Worm (Caenorhabditis elegans) whole organism, late embryonic: ENCODE measurements around the gene Y73B6BL.288.

Experiments
- F13H6.1 ChIP-seq: sonication (generic microtip); optimal IDR thresholded peaks from 2 replicates; lab custom pipeline; 2016; ENCODE audit warnings: missing genetic modification characterization, missing compliant biosample characterization
- K09A11.1 ChIP-seq: sonication (generic microtip); optimal IDR thresholded peaks from 2 replicates; lab custom pipeline; 2017; ENCODE audit warnings: antibody characterized with exemption, mild to moderate bottlenecking, missing genetic modification characterization, missing compliant biosample characterization; ENCODE audit not compliant: insufficient read depth
- T23F11.4 ChIP-seq: fragments of 200-800 bp; sonication (Bioruptor generic); optimal IDR thresholded peaks from 2 replicates; lab custom pipeline; 2018; ENCODE audit warnings: mild to moderate bottlenecking, missing genetic modification characterization, missing compliant biosample characterization
- Y22D7AL.16 ChIP-seq: sonication (generic microtip); optimal IDR thresholded peaks from 2 replicates; lab custom pipeline; 2016; ENCODE audit warnings: missing genetic modification characterization, missing compliant biosample characterization
- ahr-1 ChIP-seq: sonication (generic microtip); optimal IDR thresholded peaks from 2 replicates; lab custom pipeline; 2016; ENCODE audit warnings: missing genetic modification characterization, missing compliant biosample characterization
- ama-1 ChIP-seq: fragments of 150-350 bp; optimal IDR thresholded peaks from 2 replicates; lab custom pipeline; 2014
- ceh-14 ChIP-seq: sonication (generic microtip); optimal IDR thresholded peaks from 2 replicates; lab custom pipeline; 2016; ENCODE audit warnings: missing genotype, missing genetic modification characterization, missing compliant biosample characterization
- ceh-18 ChIP-seq: sonication (generic microtip); optimal IDR thresholded peaks from 2 replicates; lab custom pipeline; 2016; ENCODE audit warnings: missing genetic modification characterization, missing compliant biosample characterization
- ceh-19 ChIP-seq: fragments of 200-800 bp; sonication (Bioruptor generic); optimal IDR thresholded peaks from 2 replicates; lab custom pipeline; 2018; ENCODE audit warnings: mild to moderate bottlenecking, missing genetic modification characterization, missing compliant biosample characterization
- ceh-22 ChIP-seq: sonication (generic microtip); optimal IDR thresholded peaks from 2 replicates; lab custom pipeline; 2017; ENCODE audit warnings: missing biosample characterization, missing genetic modification characterization
- ceh-24 ChIP-seq: sonication (generic microtip); optimal IDR thresholded peaks from 2 replicates; lab custom pipeline; 2016; ENCODE audit warnings: mild to moderate bottlenecking, missing genetic modification characterization, missing compliant biosample characterization
- ceh-30 ChIP-seq: fragments of 150-350 bp; optimal IDR thresholded peaks from 2 replicates; lab custom pipeline; 2014; ENCODE audit warnings: missing biosample characterization, missing genetic modification characterization
- ceh-31 ChIP-seq: sonication (generic microtip); optimal IDR thresholded peaks from 2 replicates; lab custom pipeline; 2016; ENCODE audit warnings: missing genetic modification characterization, missing compliant biosample characterization
- ceh-34 ChIP-seq: sonication (generic microtip); optimal IDR thresholded peaks from 2 replicates; lab custom pipeline; 2016; ENCODE audit warnings: mild to moderate bottlenecking, missing genetic modification characterization, missing compliant biosample characterization
- ceh-45 ChIP-seq: fragments of 200-800 bp; sonication (Bioruptor generic); IDR thresholded peaks from 2 replicates; pipeline ENCODE4 v1.3.6; 2022; ENCODE audit warnings: missing genetic modification reagents, missing genetic modification characterization, missing compliant biosample characterization
- dve-1 ChIP-seq: sonication (generic microtip); optimal IDR thresholded peaks from 2 replicates; lab custom pipeline; 2017; ENCODE audit warnings: antibody characterized with exemption, mild to moderate bottlenecking, missing genetic modification characterization, missing compliant biosample characterization
- elt-2 ChIP-seq: sonication (generic microtip); optimal IDR thresholded peaks from 2 replicates; lab custom pipeline; 2016; ENCODE audit warnings: missing genetic modification reagents, missing genetic modification characterization, missing compliant biosample characterization
- ets-4 ChIP-seq: sonication (generic microtip); optimal IDR thresholded peaks from 2 replicates; lab custom pipeline; 2016; ENCODE audit warnings: missing genetic modification characterization, missing compliant biosample characterization
- eyg-1 ChIP-seq: sonication (generic microtip); optimal IDR thresholded peaks from 2 replicates; lab custom pipeline; 2016; ENCODE audit warnings: missing genotype, missing genetic modification characterization, missing compliant biosample characterization
- fax-1 ChIP-seq: sonication (generic microtip); optimal IDR thresholded peaks from 2 replicates; lab custom pipeline; 2016; ENCODE audit warnings: missing genotype, missing genetic modification characterization, missing compliant biosample characterization
- fkh-10 ChIP-seq: fragments of 150-350 bp; optimal IDR thresholded peaks from 2 replicates; lab custom pipeline; 2014; ENCODE audit warnings: missing biosample characterization, missing genetic modification reagents, missing genetic modification characterization
- hlh-13 ChIP-seq: fragments of 200-800 bp; sonication (Bioruptor generic); optimal IDR thresholded peaks from 2 replicates; lab custom pipeline; 2018; ENCODE audit warnings: mild to moderate bottlenecking, missing genetic modification characterization, missing compliant biosample characterization
- hlh-30 ChIP-seq: sonication (generic microtip); optimal IDR thresholded peaks from 2 replicates; lab custom pipeline; 2017; ENCODE audit warnings: antibody characterized with exemption, missing genetic modification characterization, missing compliant biosample characterization; ENCODE audit not compliant: insufficient read depth
- hlh-8 ChIP-seq: sonication (generic microtip); optimal IDR thresholded peaks from 2 replicates; lab custom pipeline; 2016; ENCODE audit warnings: missing genotype, missing genetic modification characterization, missing compliant biosample characterization
- madf-2 ChIP-seq: sonication (generic microtip); optimal IDR thresholded peaks from 2 replicates; lab custom pipeline; 2017; ENCODE audit warnings: missing genetic modification characterization, missing compliant biosample characterization
- nfya-1 ChIP-seq: sonication (generic microtip); optimal IDR thresholded peaks from 2 replicates; lab custom pipeline; 2017; ENCODE audit warnings: missing genetic modification characterization, mild to moderate bottlenecking, missing compliant biosample characterization, antibody characterized with exemption, moderate library complexity
- nhr-11 ChIP-seq: fragments of 150-350 bp; optimal IDR thresholded peaks from 2 replicates; lab custom pipeline; 2014; ENCODE audit warnings: missing biosample characterization, missing genetic modification characterization
- npax-4 ChIP-seq: sonication (generic microtip); optimal IDR thresholded peaks from 2 replicates; lab custom pipeline; 2016; ENCODE audit warnings: missing genetic modification characterization, missing compliant biosample characterization
- odd-2 ChIP-seq: sonication (generic microtip); optimal IDR thresholded peaks from 2 replicates; lab custom pipeline; 2017; ENCODE audit warnings: antibody characterized with exemption, mild to moderate bottlenecking, missing genetic modification characterization, missing compliant biosample characterization
- pag-3 ChIP-seq: sonication (generic microtip); optimal IDR thresholded peaks from 2 replicates; lab custom pipeline; 2016; ENCODE audit warnings: missing compliant biosample characterization, missing genetic modification characterization, borderline replicate concordance
- pat-9 ChIP-seq: fragments of 200-800 bp; sonication (Bioruptor generic); optimal IDR thresholded peaks from 2 replicates; lab custom pipeline; 2018; ENCODE audit warnings: mild to moderate bottlenecking, missing genetic modification characterization, moderate library complexity, missing compliant biosample characterization
- pax-1 ChIP-seq: fragments of 150-350 bp; optimal IDR thresholded peaks from 2 replicates; lab custom pipeline; 2014; ENCODE audit warnings: missing biosample characterization, missing genetic modification characterization
- pha-2 ChIP-seq: sonication (generic microtip); optimal IDR thresholded peaks from 2 replicates; lab custom pipeline; 2017; ENCODE audit warnings: mild to moderate bottlenecking, missing genetic modification characterization, missing compliant biosample characterization
- pros-1 ChIP-seq: fragments of 150-350 bp; optimal IDR thresholded peaks from 2 replicates; lab custom pipeline; 2014; ENCODE audit warnings: missing biosample characterization, missing genetic modification reagents, missing genetic modification characterization
- ref-2 ChIP-seq: sonication (generic microtip); optimal IDR thresholded peaks from 2 replicates; lab custom pipeline; 2016; ENCODE audit warnings: missing genetic modification characterization, missing compliant biosample characterization
- sdc-2 ChIP-seq: sonication (generic microtip); optimal IDR thresholded peaks from 2 replicates; lab custom pipeline; 2016; ENCODE audit warnings: missing genotype, missing genetic modification characterization, missing compliant biosample characterization
- sox-2 ChIP-seq: fragments of 200-800 bp; sonication (Bioruptor generic); IDR thresholded peaks from 2 replicates; pipeline ENCODE4 v1.3.6; 2022; ENCODE audit warnings: missing genetic modification reagents, missing genetic modification characterization, missing compliant biosample characterization
- sox-4 ChIP-seq: sonication (generic microtip); optimal IDR thresholded peaks from 2 replicates; lab custom pipeline; 2017; ENCODE audit warnings: mild to moderate bottlenecking, missing genetic modification characterization, inconsistent platforms, missing compliant biosample characterization
- syd-9 ChIP-seq: sonication (generic microtip); optimal IDR thresholded peaks from 2 replicates; lab custom pipeline; 2016; ENCODE audit warnings: mild to moderate bottlenecking, missing genetic modification characterization, moderate library complexity, missing compliant biosample characterization
- tbx-7 ChIP-seq: sonication (generic microtip); optimal IDR thresholded peaks from 2 replicates; lab custom pipeline; 2016; ENCODE audit warnings: missing genotype, missing genetic modification characterization, missing compliant biosample characterization
- ttx-3 ChIP-seq: sonication (generic microtip); optimal IDR thresholded peaks from 2 replicates; lab custom pipeline; 2016; ENCODE audit warnings: missing genetic modification reagents, missing genetic modification characterization, missing compliant biosample characterization
- unc-3 ChIP-seq, 2 experiments: fragments of 200-800 bp in 1 of 2; sonication (Bioruptor generic) in 1 of 2; sonication (generic microtip) in 1 of 2; conservative IDR thresholded peaks in 1 of 2; optimal IDR thresholded peaks in 1 of 2; 2 replicates each; pipeline versions ENCODE4 v1.3.6 to Lab custom; 2016 to 2022; ENCODE audit warnings: missing compliant biosample characterization in 2 of 2, missing genetic modification characterization in 2 of 2, missing genetic modification reagents in 1 of 2
- unc-42 ChIP-seq: sonication (generic microtip); optimal IDR thresholded peaks from 2 replicates; lab custom pipeline; 2016; ENCODE audit warnings: missing genotype, missing genetic modification characterization, missing compliant biosample characterization
- unc-55 ChIP-seq: sonication (generic microtip); optimal IDR thresholded peaks from 2 replicates; lab custom pipeline; 2017; ENCODE audit warnings: missing biosample characterization, missing genetic modification reagents, missing genetic modification characterization
- unc-86 ChIP-seq: sonication (generic microtip); optimal IDR thresholded peaks from 2 replicates; lab custom pipeline; 2016; ENCODE audit warnings: missing genetic modification characterization, missing compliant biosample characterization
- zip-5 ChIP-seq: sonication (generic microtip); optimal IDR thresholded peaks from 2 replicates; lab custom pipeline; 2016; ENCODE audit warnings: missing genetic modification characterization, missing compliant biosample characterization
- ztf-16 ChIP-seq: sonication (generic microtip); optimal IDR thresholded peaks from 2 replicates; lab custom pipeline; 2017; ENCODE audit warnings: missing genetic modification characterization, missing compliant biosample characterization

Y73B6BL.288 gene

DNA sequence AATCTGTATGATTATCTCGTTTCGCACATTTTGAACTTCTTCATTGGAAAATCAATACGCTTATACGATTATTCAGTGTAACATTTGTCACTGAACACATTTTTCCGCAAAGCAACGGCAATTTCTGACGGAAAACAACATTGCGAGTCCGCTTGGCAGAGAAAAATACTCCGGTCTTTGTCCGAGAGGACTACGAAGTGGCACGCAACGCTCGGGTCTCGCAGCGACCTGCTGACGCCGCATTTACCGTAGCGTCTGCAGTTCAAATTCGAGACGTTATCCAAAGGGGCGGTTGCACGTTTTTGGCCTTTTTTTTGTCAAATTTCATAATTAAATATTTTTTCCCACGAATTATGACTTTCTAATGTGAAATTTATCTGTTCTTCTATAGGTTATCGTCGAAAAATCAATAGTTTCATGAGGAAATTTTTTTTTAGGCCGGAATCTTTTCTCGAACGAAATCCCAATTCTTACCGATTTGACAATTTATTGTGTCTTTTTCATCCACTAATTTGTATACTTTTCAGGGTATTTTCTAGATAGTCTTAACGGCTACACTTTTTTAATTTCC lies 18.6 kb downstream of the Y73B6BL.288 start, which contains the start of gene sqd-1 (continued):
- TF ChIP-seq Y22D7AL.16 (no peak), fax-1 (tag; lab: Kevin White, UChicago) (no peak), ztf-16 (peak; percentile 31), F13H6.1 (tag; lab: Kevin White, UChicago) (peak; percentile 44), ceh-14 (tag; lab: Kevin White, UChicago) (no peak), madf-2 (tag; lab: Kevin White, UChicago) (peak; percentile 80), unc-86 (peak; percentile 59), pha-2 (tag; lab: Kevin White, UChicago) (no peak), sdc-2 (tag; lab: Kevin White, UChicago) (peak; percentile 0), pag-3 (tag; lab: Kevin White, UChicago) (no peak), pros-1 (tag; lab: Kevin White, UChicago) (peak; percentile 39), zip-5 (tag; lab: Kevin White, UChicago) (no peak), npax-4 (tag; lab: Kevin White, UChicago) (peak; percentile 20), ets-4 (tag; lab: Kevin White, UChicago) (peak; percentile 54), ceh-45 (GFP tag; lab: Robert Waterston, UW) (no peak), hlh-30 (tag; lab: Kevin White, UChicago) (peak; percentile 60), ceh-34 (tag; lab: Kevin White, UChicago) (peak; percentile 71), ceh-31 (peak; percentile 90), ref-2 (tag; lab: Kevin White, UChicago) (peak; percentile 80), sox-4 (tag; lab: Kevin White, UChicago) (peak; percentile 39), unc-55 (peak; percentile 34), ceh-18 (tag; lab: Kevin White, UChicago) (peak; percentile 87), tbx-7 (tag; lab: Kevin White, UChicago) (no peak), elt-2 (tag; lab: Kevin White, UChicago) (peak; percentile 54), ceh-30 (tag; lab: Kevin White, UChicago) (peak; percentile 16), K09A11.1 (peak; percentile 27), unc-42 (peak; percentile 81)

ce11 chrIV:6321667-6322066 lies 20.7 kb downstream of the Y73B6BL.288 start, which contains the start of gene Y73B6BL.29:
Y73B6BL.29 (plus strand) TSS chrIV:6321929.
- TF ChIP-seq npax-4 (tag; lab: Kevin White, UChicago) (no peak), ceh-22 (no peak), pha-2 (tag; lab: Kevin White, UChicago) (peak; percentile 40), hlh-30 (tag; lab: Kevin White, UChicago) (no peak), fkh-10 (GFP tag; lab: Kevin White, UChicago) (no peak), ref-2 (tag; lab: Kevin White, UChicago) (peak; percentile 90), ceh-19 (peak; percentile 56), tbx-7 (tag; lab: Kevin White, UChicago) (peak; percentile 86), T23F11.4 (GFP tag; lab: Kevin White, UChicago) (no peak), odd-2 (tag; lab: Kevin White, UChicago) (no peak), ceh-34 (tag; lab: Kevin White, UChicago) (peak; percentile 13), nhr-11 (tag; lab: Kevin White, UChicago) (no peak), unc-3 (GFP tag; conservative IDR thresholded peaks at IDR 0.05; lab: Robert Waterston, UW) (no peak), unc-3 (tag; optimal IDR thresholded peaks at IDR 0.05; lab: Kevin White, UChicago) (peak; percentile 27), ama-1 (lab: Kevin White, UChicago) (no peak), pax-1 (peak; percentile 63), ets-4 (tag; lab: Kevin White, UChicago) (peak; percentile 96), hlh-13 (GFP tag; lab: Kevin White, UChicago) (no peak), ceh-18 (tag; lab: Kevin White, UChicago) (peak; percentile 27), pros-1 (tag; lab: Kevin White, UChicago) (no peak), pag-3 (tag; lab: Kevin White, UChicago) (no peak), ceh-24 (tag; lab: Kevin White, UChicago) (no peak), elt-2 (tag; lab: Kevin White, UChicago) (peak; percentile 58), ztf-16 (peak; percentile 17), eyg-1 (tag; lab: Kevin White, UChicago) (no peak), fax-1 (tag; lab: Kevin White, UChicago) (peak; percentile 75), ceh-14 (tag; lab: Kevin White, UChicago) (peak; percentile 56), syd-9 (tag; lab: Kevin White, UChicago) (no peak), dve-1 (no peak), F13H6.1 (tag; lab: Kevin White, UChicago) (peak; percentile 46), sox-2 (GFP tag; lab: Robert Waterston, UW) (no peak), ttx-3 (peak; percentile 54), nfya-1 (tag; lab: Kevin White, UChicago) (peak; percentile 50), unc-86 (peak; percentile 12), pat-9 (tag; lab: Kevin White, UChicago) (no peak), ahr-1 (tag; lab: Kevin White, UChicago) (no peak), zip-5 (tag; lab: Kevin White, UChicago) (peak; percentile 84), unc-42 (peak; percentile 82), hlh-8 (tag; lab: Kevin White, UChicago) (peak; percentile 86)
